Worm (Caenorhabditis elegans): ENCODE results near the gene ceh-34.
A peak's percentile ranks its signal among the peaks of the same experiment; 100 is the strongest.

Gene ceh-34

DNA sequence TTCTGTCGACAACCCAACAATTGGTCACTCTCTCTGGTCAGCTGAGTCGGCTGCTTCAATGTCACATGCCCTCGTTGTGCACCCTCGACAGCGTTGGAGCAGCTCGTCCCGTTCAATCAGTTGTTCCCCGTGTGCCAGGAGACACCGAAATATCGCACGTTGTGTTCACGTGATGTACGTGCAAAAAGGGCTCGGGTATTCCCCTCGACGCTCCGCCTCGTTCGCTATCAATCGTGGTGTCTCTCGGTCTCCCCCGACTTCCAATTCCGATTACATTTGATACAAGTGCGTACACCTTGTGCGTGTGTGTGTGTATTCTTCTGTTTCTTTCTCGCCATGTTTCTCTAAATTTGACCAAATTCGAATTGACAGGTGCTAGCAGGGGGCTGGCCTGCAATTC, 47.9 kb downstream of the ceh-34 start (continued):
- TF ChIP-seq pha-4 (tag; optimal IDR thresholded peaks at IDR 0.05) (no peak), pat-9 (tag; optimal IDR thresholded peaks at IDR 0.05) (peak; percentile 4), ceh-34 (tag; optimal IDR thresholded peaks at IDR 0.05) (peak; percentile 51), sdc-2 (tag; optimal IDR thresholded peaks at IDR 0.05) (no peak), ref-2 (tag; optimal IDR thresholded peaks at IDR 0.05) (no peak), ceh-9 (tag; optimal IDR thresholded peaks at IDR 0.05) (no peak), fkh-6 (tag; optimal IDR thresholded peaks at IDR 0.05) (no peak), syd-9 (tag; optimal IDR thresholded peaks at IDR 0.05) (peak; percentile 36), sox-4 (tag; optimal IDR thresholded peaks at IDR 0.05) (no peak), sox-2 (GFP tag; IDR thresholded peaks at IDR 0.05) (no peak), dve-1 (tag; optimal IDR thresholded peaks at IDR 0.05) (no peak), ceh-14 (tag; optimal IDR thresholded peaks at IDR 0.05) (no peak), T23F11.4 (GFP tag; optimal IDR thresholded peaks at IDR 0.05) (no peak), hlh-8 (tag; optimal IDR thresholded peaks at IDR 0.05) (no peak), ceh-6 (GFP tag; optimal IDR thresholded peaks at IDR 0.05) (no peak)

- TF ChIP-seq ceh-31 (tag; optimal IDR thresholded peaks at IDR 0.05) (peak; percentile 10), dmd-4 (tag; optimal IDR thresholded peaks at IDR 0.05; ENCODE audit: borderline replicate concordance) (no peak), hlh-6 (tag; optimal IDR thresholded peaks at IDR 0.05) (no peak), unc-42 (tag; optimal IDR thresholded peaks at IDR 0.05) (peak; percentile 64), pat-9 (tag; optimal IDR thresholded peaks at IDR 0.05) (no peak), ceh-48 (tag; optimal IDR thresholded peaks at IDR 0.05) (peak; percentile 7), pros-1 (tag; optimal IDR thresholded peaks at IDR 0.05) (no peak), lin-11 (tag; optimal IDR thresholded peaks at IDR 0.05) (no peak), nfya-1 (tag; optimal IDR thresholded peaks at IDR 0.05) (peak; percentile 20), sox-2 (GFP tag; IDR thresholded peaks at IDR 0.05) (no peak), unc-55 (GFP tag; optimal IDR thresholded peaks at IDR 0.05) (peak; percentile 22)
Observed at ce11 chrV:5269024-5269535, 50.3 kb downstream of the ceh-34 start, which contains the start of gene penr-1. penr-1 (plus strand) TSS chrV:5269485.

- TF ChIP-seq ceh-24 (tag; optimal IDR thresholded peaks at IDR 0.05) (no peak), fkh-6 (tag; optimal IDR thresholded peaks at IDR 0.05) (no peak)
Observed at ce11 chrV:5265581-5265980, 53.8 kb downstream of the ceh-34 start, which contains the start of the genes srt-69 and B0238.12. srt-69 (minus strand) TSS chrV:5265681. B0238.12 (plus strand) TSS chrV:5265844.

Measured in whole organism, late embryonic.